Worm (Caenorhabditis elegans) whole organism, L3 larva: Measurements from ENCODE around the gene nhr-127.

Experiments
- ceh-82 ChIP-seq: fragments of 150-350 bp; optimal IDR thresholded peaks from 2 replicates; lab custom pipeline; 2014; ENCODE audit warnings: missing biosample characterization, missing genetic modification characterization
- daf-12 ChIP-seq: fragments of 150-350 bp; optimal IDR thresholded peaks from 2 replicates; lab custom pipeline; 2014; ENCODE audit warnings: missing biosample characterization, missing genetic modification reagents, missing genetic modification characterization
- egl-27 ChIP-seq: sonication (generic microtip); optimal IDR thresholded peaks from 4 replicates; lab custom pipeline; 2017; ENCODE audit warnings: missing biosample characterization, missing genetic modification reagents, missing genetic modification characterization
- fkh-10 ChIP-seq: sonication (generic microtip); optimal IDR thresholded peaks from 2 replicates; lab custom pipeline; 2017; ENCODE audit warnings: missing biosample characterization, missing genetic modification reagents, missing genetic modification characterization
- fkh-2 ChIP-seq: fragments of 150-350 bp; optimal IDR thresholded peaks from 2 replicates; lab custom pipeline; 2014; ENCODE audit warnings: missing biosample characterization, missing genetic modification reagents, missing genetic modification characterization
- jun-1 ChIP-seq: fragments of 150-350 bp; optimal IDR thresholded peaks from 2 replicates; lab custom pipeline; 2014; ENCODE audit warnings: missing biosample characterization, missing genetic modification reagents, missing genetic modification characterization
- nhr-12 ChIP-seq: fragments of 150-350 bp; optimal IDR thresholded peaks from 2 replicates; lab custom pipeline; 2014; ENCODE audit warnings: missing biosample characterization, missing genetic modification characterization
- sea-2 ChIP-seq: fragments of 150-350 bp; sonication (generic microtip); optimal IDR thresholded peaks from 4 replicates; lab custom pipeline; 2014; ENCODE audit warnings: missing biosample characterization, missing genetic modification reagents, missing genetic modification characterization
- skn-1 ChIP-seq: fragments of 150-350 bp; optimal IDR thresholded peaks from 2 replicates; lab custom pipeline; 2014; ENCODE audit warnings: missing biosample characterization, missing genetic modification characterization
- snpc-4 ChIP-seq: fragments of 150-350 bp; optimal IDR thresholded peaks from 2 replicates; lab custom pipeline; 2014; ENCODE audit warnings: missing biosample characterization, missing genetic modification characterization
- zag-1 ChIP-seq: fragments of 150-350 bp; optimal IDR thresholded peaks from 2 replicates; lab custom pipeline; 2014; ENCODE audit warnings: missing biosample characterization, missing genetic modification characterization

ce11 chrV:16235135-16235534 is 24.6 kb upstream of the nhr-127 start, which contains the start of gene F21H7.3:
- TF ChIP-seq egl-27 (tag; lab: Kevin White, UChicago) (no peak), ceh-82 (tag; lab: Kevin White, UChicago) (no peak), nhr-12 (tag; lab: Kevin White, UChicago) (no peak), fkh-2 (tag; lab: Kevin White, UChicago) (no peak), zag-1 (tag; lab: Kevin White, UChicago) (no peak), jun-1 (no peak), fkh-10 (GFP tag; lab: Kevin White, UChicago) (no peak), skn-1 (no peak), sea-2 (GFP tag; lab: Kevin White, UChicago) (no peak), daf-12 (tag; lab: Kevin White, UChicago) (no peak), snpc-4 (tag; lab: Kevin White, UChicago) (no peak)
